Worm (Caenorhabditis elegans) whole organism, late embryonic: ENCODE results near the gene exos-4.2.

Experiments
- elt-2 ChIP-seq: sonication (generic microtip); optimal IDR thresholded peaks from 2 replicates; lab custom pipeline; 2016; ENCODE audit warnings: missing genetic modification reagents, missing genetic modification characterization, missing compliant biosample characterization
- fax-1 ChIP-seq: sonication (generic microtip); optimal IDR thresholded peaks from 2 replicates; lab custom pipeline; 2016; ENCODE audit warnings: missing genotype, missing genetic modification characterization, missing compliant biosample characterization
- ttx-3 ChIP-seq: sonication (generic microtip); optimal IDR thresholded peaks from 2 replicates; lab custom pipeline; 2016; ENCODE audit warnings: missing genetic modification reagents, missing genetic modification characterization, missing compliant biosample characterization
- ztf-16 ChIP-seq: sonication (generic microtip); optimal IDR thresholded peaks from 2 replicates; lab custom pipeline; 2017; ENCODE audit warnings: missing genetic modification characterization, missing compliant biosample characterization

ce11 chrIII:842630-843029 lies 17.4 kb upstream of the exos-4.2 start, which contains the start of gene far-8:
- TF ChIP-seq fax-1 (no peak), elt-2 (tag; lab: Kevin White, UChicago) (no peak), ttx-3 (no peak), ztf-16 (tag; lab: Kevin White, UChicago) (no peak)
